Worm (Caenorhabditis elegans) whole organism, L4 larva: ENCODE results near the gene srj-7.

Source experiments
- D1046.2 ChIP-seq: fragments of 200-800 bp; sonication (Bioruptor generic); IDR thresholded peaks from 2 replicates; pipeline ENCODE4 v1.3.6; 2022; ENCODE audit warnings: missing genetic modification characterization, missing compliant biosample characterization
- F37D6.2 ChIP-seq: sonication (generic microtip); optimal IDR thresholded peaks from 2 replicates; lab custom pipeline; 2016; ENCODE audit warnings: mild to moderate bottlenecking, missing genetic modification characterization, missing compliant biosample characterization
- F49E8.2 ChIP-seq: sonication (generic microtip); optimal IDR thresholded peaks from 2 replicates; lab custom pipeline; 2016; ENCODE audit warnings: missing compliant biosample characterization, mild to moderate bottlenecking, missing genetic modification characterization, borderline replicate concordance
- Y75B8A.6 ChIP-seq: fragments of 200-800 bp; sonication (Bioruptor generic); IDR thresholded peaks from 2 replicates; pipeline ENCODE4 v1.3.6; 2022; ENCODE audit warnings: missing genetic modification reagents, missing genetic modification characterization, missing compliant biosample characterization
- ZK546.5 ChIP-seq, 2 experiments: sonication (generic microtip); optimal IDR thresholded peaks; 2 replicates each; lab custom pipeline; 2017; ENCODE audit warnings: missing biosample characterization in 2 of 2, missing genetic modification characterization in 2 of 2
- aha-1 ChIP-seq: fragments of 150-350 bp; peaks from one replicate; lab custom pipeline; 2014; ENCODE audit warnings: missing biosample characterization, missing genetic modification characterization
- arid-1 ChIP-seq: fragments of 200-800 bp; sonication (Bioruptor generic); conservative IDR thresholded peaks from 2 replicates; pipeline ENCODE4 v1.3.6; 2022; ENCODE audit warnings: missing genetic modification reagents, missing genetic modification characterization, missing compliant biosample characterization
- attf-4 ChIP-seq: sonication (generic microtip); optimal IDR thresholded peaks from 3 replicates; lab custom pipeline; 2017; ENCODE audit warnings: missing biosample characterization, missing genetic modification characterization
- ceh-28 ChIP-seq: fragments of 150-350 bp; optimal IDR thresholded peaks from 2 replicates; lab custom pipeline; 2014; ENCODE audit warnings: missing biosample characterization, missing genetic modification reagents, missing genetic modification characterization
- ceh-32 ChIP-seq: sonication (generic microtip); optimal IDR thresholded peaks from 2 replicates; lab custom pipeline; 2016; ENCODE audit warnings: mild to moderate bottlenecking, missing genetic modification characterization, missing compliant biosample characterization; ENCODE audit not compliant: poor library complexity
- ces-1 ChIP-seq: fragments of 150-350 bp; sonication (generic microtip); optimal IDR thresholded peaks from 4 replicates; lab custom pipeline; 2014; ENCODE audit warnings: missing biosample characterization, missing genetic modification reagents, missing genetic modification characterization
- daf-19 ChIP-seq: fragments of 200-800 bp; sonication (Bioruptor generic); conservative IDR thresholded peaks from 2 replicates; pipeline ENCODE4 v1.3.6; 2022; ENCODE audit warnings: missing genetic modification characterization, missing compliant biosample characterization
- dmd-6 ChIP-seq: fragments of 200-800 bp; sonication (Bioruptor generic); IDR thresholded peaks from 2 replicates; pipeline ENCODE4 v1.3.6; 2022; ENCODE audit warnings: missing genetic modification reagents, missing genetic modification characterization, missing compliant biosample characterization
- dmd-9 ChIP-seq: fragments of 200-800 bp; sonication (Bioruptor generic); IDR thresholded peaks from 2 replicates; pipeline ENCODE4 v1.3.6; 2022; ENCODE audit warnings: missing genetic modification reagents, missing genetic modification characterization, missing compliant biosample characterization
- fkh-10 ChIP-seq: fragments of 150-350 bp; optimal IDR thresholded peaks from 2 replicates; lab custom pipeline; 2014; ENCODE audit warnings: missing biosample characterization, missing genetic modification reagents, missing genetic modification characterization
- gei-8 ChIP-seq: fragments of 200-800 bp; sonication (Bioruptor generic); optimal IDR thresholded peaks from 2 replicates; lab custom pipeline; 2018; ENCODE audit warnings: mild to moderate bottlenecking, missing genetic modification characterization, missing compliant biosample characterization
- hlh-11 ChIP-seq: fragments of 200-800 bp; sonication (Bioruptor generic); optimal IDR thresholded peaks from 2 replicates; lab custom pipeline; 2018; ENCODE audit warnings: mild to moderate bottlenecking, missing genetic modification characterization, missing compliant biosample characterization
- jun-1 ChIP-seq: fragments of 150-350 bp; optimal IDR thresholded peaks from 2 replicates; lab custom pipeline; 2014; ENCODE audit warnings: missing biosample characterization, missing genetic modification reagents, missing genetic modification characterization
- lim-7 ChIP-seq: fragments of 200-800 bp; sonication (Bioruptor generic); IDR thresholded peaks from 2 replicates; pipeline ENCODE4 v1.3.6; 2022; ENCODE audit warnings: missing genetic modification characterization, missing compliant biosample characterization
- lin-1 ChIP-seq: fragments of 200-800 bp; sonication (Bioruptor generic); IDR thresholded peaks from 2 replicates; pipeline ENCODE4 v1.3.6; 2022; ENCODE audit warnings: missing genetic modification reagents, missing genetic modification characterization, missing compliant biosample characterization
- lin-13 ChIP-seq: fragments of 150-350 bp; optimal IDR thresholded peaks from 2 replicates; lab custom pipeline; 2014; ENCODE audit warnings: missing biosample characterization, missing genetic modification reagents, missing genetic modification characterization
- lin-15B ChIP-seq: fragments of 150-350 bp; sonication (generic microtip); optimal IDR thresholded peaks from 3 replicates; lab custom pipeline; 2014; ENCODE audit warnings: missing biosample characterization, missing genetic modification characterization
- lin-38 ChIP-seq: fragments of 200-800 bp; sonication (Bioruptor generic); IDR thresholded peaks from 2 replicates; pipeline ENCODE4 v1.3.6; 2022; ENCODE audit warnings: missing genetic modification reagents, missing genetic modification characterization, missing compliant biosample characterization
- lsy-2 ChIP-seq, 2 experiments: fragments of 150-350 bp in 1 of 2; sonication (generic microtip) in 1 of 2; optimal IDR thresholded peaks; 2 replicates each; lab custom pipeline; 2014 to 2017; ENCODE audit warnings: missing biosample characterization in 2 of 2, missing genetic modification characterization in 2 of 2
- mdt-29 ChIP-seq: fragments of 200-800 bp; sonication (Bioruptor generic); IDR thresholded peaks from 2 replicates; pipeline ENCODE4 v1.3.6; 2022; ENCODE audit warnings: missing genetic modification reagents, missing genetic modification characterization, missing compliant biosample characterization
- mes-2 ChIP-seq: sonication (generic microtip); optimal IDR thresholded peaks from 2 replicates; lab custom pipeline; 2016; ENCODE audit warnings: missing genotype, mild to moderate bottlenecking, missing genetic modification characterization, missing compliant biosample characterization; ENCODE audit not compliant: poor library complexity, severe bottlenecking
- nhr-102 ChIP-seq: sonication (generic microtip); optimal IDR thresholded peaks from 2 replicates; lab custom pipeline; 2016; ENCODE audit warnings: mild to moderate bottlenecking, missing genetic modification characterization, moderate library complexity, missing compliant biosample characterization
- nhr-11 ChIP-seq: fragments of 150-350 bp; optimal IDR thresholded peaks from 2 replicates; lab custom pipeline; 2014; ENCODE audit warnings: missing biosample characterization, missing genetic modification characterization
- nhr-76 ChIP-seq: fragments of 150-350 bp; optimal IDR thresholded peaks from 2 replicates; lab custom pipeline; 2014; ENCODE audit warnings: missing biosample characterization, missing genetic modification characterization
- pha-4 ChIP-seq, 2 experiments: fragments of 150-350 bp in 1 of 2; fragments of 200-800 bp in 1 of 2; sonication (Bioruptor generic) in 1 of 2; IDR thresholded peaks in 1 of 2; optimal IDR thresholded peaks in 1 of 2; 2 replicates each; pipeline versions ENCODE4 v1.3.6 to Lab custom; 2014 to 2022; ENCODE audit warnings: missing genetic modification characterization in 2 of 2, missing genetic modification reagents in 2 of 2, missing biosample characterization in 1 of 2, missing compliant biosample characterization in 1 of 2
- set-16 ChIP-seq: fragments of 200-800 bp; sonication (Bioruptor generic); IDR thresholded peaks from 2 replicates; pipeline ENCODE4 v1.3.6; 2022; ENCODE audit warnings: missing genetic modification reagents, missing genetic modification characterization, missing compliant biosample characterization
- snpc-1.2 ChIP-seq: fragments of 200-800 bp; sonication (Bioruptor generic); IDR thresholded peaks from 2 replicates; pipeline ENCODE4 v1.3.6; 2022; ENCODE audit warnings: missing genetic modification reagents, missing genetic modification characterization, missing compliant biosample characterization
- unc-39 ChIP-seq: sonication (generic microtip); optimal IDR thresholded peaks from 2 replicates; lab custom pipeline; 2017; ENCODE audit warnings: missing biosample characterization, missing genetic modification characterization
- unc-62 ChIP-seq, 3 experiments: fragments of 150-350 bp in 1 of 3; sonication (generic microtip); optimal IDR thresholded peaks in 2 of 3; peaks in 1 of 3; 1 replicate in 1 of 3; 2 replicates in 2 of 3; lab custom pipeline; 2014 to 2017; ENCODE audit warnings: missing biosample characterization in 3 of 3, missing genetic modification characterization in 3 of 3, missing genetic modification reagents in 3 of 3, missing genotype in 1 of 3
- zip-11 ChIP-seq: fragments of 200-800 bp; sonication (Bioruptor generic); IDR thresholded peaks from 2 replicates; pipeline ENCODE4 v1.3.6; 2022; ENCODE audit warnings: missing genetic modification characterization, missing compliant biosample characterization
- zip-2 ChIP-seq: fragments of 150-350 bp; optimal IDR thresholded peaks from 2 replicates; lab custom pipeline; 2014; ENCODE audit warnings: missing biosample characterization, missing genetic modification characterization
- ztf-11 ChIP-seq: fragments of 150-350 bp; optimal IDR thresholded peaks from 2 replicates; lab custom pipeline; 2014; ENCODE audit warnings: missing biosample characterization, missing genetic modification characterization

The srj-7 gene

DNA sequence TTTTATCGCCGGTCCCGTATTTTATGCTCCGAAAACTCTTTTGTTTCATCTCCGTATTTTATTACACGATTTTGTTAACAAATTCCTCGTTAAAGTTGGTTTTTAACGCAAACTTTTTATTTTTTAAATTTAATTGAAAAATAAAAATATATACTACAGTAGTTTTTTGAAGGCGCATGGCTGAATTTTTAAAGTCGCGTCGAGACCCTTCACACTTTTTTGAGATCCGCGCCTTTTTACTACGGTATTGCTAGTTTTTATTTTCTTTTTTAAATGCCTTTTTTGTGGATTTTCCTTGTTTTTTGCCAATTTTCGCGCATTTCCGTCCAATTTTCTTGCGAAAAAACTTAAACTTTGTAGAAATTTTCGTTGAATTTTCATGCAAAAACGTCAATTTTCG lies 40.4 kb upstream of the srj-7 start:
- TF ChIP-seq D1046.2 (GFP tag; lab: Robert Waterston, UW): no peak
- TF ChIP-seq arid-1 (GFP tag; lab: Robert Waterston, UW): no peak
- no peak for TF ChIP-seq jun-1 (tag; lab: Kevin White, UChicago)
- TF ChIP-seq ZK546.5 (tag; optimal IDR thresholded peaks at IDR 0.05; lab: Kevin White, UChicago): no peak
- TF ChIP-seq zip-11 (GFP tag; lab: Robert Waterston, UW): no peak
- peak; percentile 36; the same call in 1 of the 2 replicates for TF ChIP-seq lin-38 (GFP tag; lab: Robert Waterston, UW)
- peak in 1 of 2 experiments; percentile 41 for TF ChIP-seq lsy-2 (tag; optimal IDR thresholded peaks at IDR 0.05; lab: Kevin White, UChicago)
- TF ChIP-seq pha-4 (GFP tag; IDR thresholded peaks at IDR 0.05; lab: Robert Waterston, UW): no peak
- TF ChIP-seq pha-4 (tag; optimal IDR thresholded peaks at IDR 0.05; lab: Kevin White, UChicago): no peak
- TF ChIP-seq snpc-1.2 (GFP tag; lab: Robert Waterston, UW): peak; percentile 49; the same call in 1 of the 2 replicates
- TF ChIP-seq dmd-6 (GFP tag; lab: Robert Waterston, UW): no peak
- TF ChIP-seq F49E8.2 (tag; lab: Kevin White, UChicago): peak; percentile 77

DNA sequence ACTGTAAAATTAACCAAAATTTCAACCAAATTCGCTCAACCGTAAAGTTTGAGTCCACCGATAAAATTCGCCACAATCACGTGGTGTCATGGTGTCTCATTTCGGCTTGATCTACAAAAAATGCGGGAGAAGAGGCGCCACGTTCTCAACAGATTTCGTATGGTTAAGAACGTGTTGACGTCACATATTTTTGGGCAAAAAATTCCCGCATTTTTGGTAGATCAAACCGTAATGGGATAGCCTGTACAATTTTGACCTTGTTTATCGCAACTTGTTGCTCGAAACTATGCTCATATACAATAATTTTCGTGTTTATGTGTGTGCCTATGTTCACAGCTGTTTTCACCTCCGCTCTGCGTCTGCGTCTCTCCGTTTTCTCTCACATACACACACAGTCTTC lies 35.9 kb upstream of the srj-7 start:
- TF ChIP-seq lin-13 (GFP tag; lab: Kevin White, UChicago): no peak
- TF ChIP-seq unc-62 (GFP tag; optimal IDR thresholded peaks at IDR 0.05 in 1 of 2; lab: Kevin White, UChicago): peak in 1 of 2 experiments; percentile 82
- no peak for TF ChIP-seq unc-62 (tag; optimal IDR thresholded peaks at IDR 0.05; lab: Kevin White, UChicago)

DNA sequence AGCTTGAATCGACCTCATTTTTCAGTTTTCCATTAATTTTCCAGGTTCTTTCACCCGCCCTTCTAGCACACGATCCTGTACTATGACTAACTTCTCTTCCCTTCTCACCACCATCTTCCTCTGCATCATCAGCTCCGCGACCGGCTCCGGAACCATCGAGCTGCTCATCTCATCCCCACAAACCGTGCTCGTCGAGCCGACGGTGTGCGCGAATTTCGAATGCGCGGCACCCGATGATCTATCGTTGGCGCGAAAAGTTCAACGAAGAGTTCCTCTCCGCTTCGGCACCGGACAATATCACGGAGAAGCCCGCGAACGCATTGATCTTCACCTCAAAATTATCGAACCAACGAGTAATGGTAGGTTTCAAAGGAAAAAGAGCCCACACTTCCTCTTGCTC lies 34.7 kb upstream of the srj-7 start, which contains the start of gene apx-1:
Gene apx-1 (plus strand): TSS at position 50 of the 400 bp plus-strand sequence.
- no peak for TF ChIP-seq ces-1
- TF ChIP-seq aha-1 (tag; lab: Kevin White, UChicago): peak; percentile 9
- TF ChIP-seq fkh-10: no peak
- TF ChIP-seq nhr-102: no peak
- TF ChIP-seq attf-4: no peak
- no peak for TF ChIP-seq gei-8
- TF ChIP-seq hlh-11 (tag; lab: Kevin White, UChicago): no peak
- TF ChIP-seq nhr-11: no peak
- TF ChIP-seq zip-2 (tag; lab: Kevin White, UChicago): no peak
- TF ChIP-seq set-16 (GFP tag; lab: Robert Waterston, UW): peak; percentile 78
- TF ChIP-seq mdt-29 (GFP tag; lab: Robert Waterston, UW): no peak
- no peak for TF ChIP-seq jun-1 (tag; lab: Kevin White, UChicago)
- no peak for TF ChIP-seq Y75B8A.6 (GFP tag; lab: Robert Waterston, UW)
- no peak for TF ChIP-seq dmd-9
- TF ChIP-seq ceh-32 (tag; lab: Kevin White, UChicago): no peak
- no peak for TF ChIP-seq lin-13 (GFP tag; lab: Kevin White, UChicago)

- TF ChIP-seq lin-1 (no peak), D1046.2 (GFP tag; lab: Robert Waterston, UW) (no peak), unc-62 (GFP tag; optimal IDR thresholded peaks at IDR 0.05 in 1 of 2; lab: Kevin White, UChicago) (peak in 1 of 2 experiments; percentile 31), unc-62 (tag; optimal IDR thresholded peaks at IDR 0.05; lab: Kevin White, UChicago) (no peak), mes-2 (tag; lab: Kevin White, UChicago) (no peak)
These were observed 26.2 kb upstream of the srj-7 start for ce11 chrV:3218604-3219003.

DNA sequence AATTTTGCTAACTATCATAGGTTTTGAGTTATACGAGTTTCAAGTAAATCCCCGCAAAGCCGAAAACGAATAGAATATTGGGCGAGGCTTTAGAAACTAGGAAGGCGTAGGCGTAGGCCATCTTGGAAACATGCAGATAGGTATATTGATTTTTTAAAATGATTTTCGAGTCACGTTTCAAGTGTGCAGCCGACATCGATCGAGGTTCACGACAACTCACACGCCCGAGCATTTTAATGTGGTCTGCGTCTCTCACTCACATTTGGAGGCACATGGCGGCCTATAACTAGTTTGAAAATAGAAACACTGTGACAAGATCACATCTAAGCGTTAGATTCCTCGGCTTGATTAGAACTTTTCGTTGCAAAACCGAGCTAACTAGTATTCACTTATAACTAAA lies 17.4 kb upstream of the srj-7 start, which contains the start of gene K08D9.2:
Gene K08D9.2 (plus strand): TSS at position 301 of the 400 bp plus-strand sequence.
- TF ChIP-seq lim-7: no peak
- no peak for TF ChIP-seq D1046.2 (GFP tag; lab: Robert Waterston, UW)
- TF ChIP-seq unc-39 (tag; lab: Kevin White, UChicago): no peak
- no peak for TF ChIP-seq F37D6.2 (tag; lab: Kevin White, UChicago)
- no peak for TF ChIP-seq nhr-76 (tag; lab: Kevin White, UChicago)
- TF ChIP-seq daf-19: no peak
- no peak for TF ChIP-seq ztf-11
- no peak for TF ChIP-seq lin-15B
- TF ChIP-seq ceh-28 (tag; lab: Kevin White, UChicago): no peak
- no peak for TF ChIP-seq hlh-11 (tag; lab: Kevin White, UChicago)
